Fruit fly (Drosophila melanogaster): ENCODE results near the gene CG5039.

The CG5039 gene

DNA sequence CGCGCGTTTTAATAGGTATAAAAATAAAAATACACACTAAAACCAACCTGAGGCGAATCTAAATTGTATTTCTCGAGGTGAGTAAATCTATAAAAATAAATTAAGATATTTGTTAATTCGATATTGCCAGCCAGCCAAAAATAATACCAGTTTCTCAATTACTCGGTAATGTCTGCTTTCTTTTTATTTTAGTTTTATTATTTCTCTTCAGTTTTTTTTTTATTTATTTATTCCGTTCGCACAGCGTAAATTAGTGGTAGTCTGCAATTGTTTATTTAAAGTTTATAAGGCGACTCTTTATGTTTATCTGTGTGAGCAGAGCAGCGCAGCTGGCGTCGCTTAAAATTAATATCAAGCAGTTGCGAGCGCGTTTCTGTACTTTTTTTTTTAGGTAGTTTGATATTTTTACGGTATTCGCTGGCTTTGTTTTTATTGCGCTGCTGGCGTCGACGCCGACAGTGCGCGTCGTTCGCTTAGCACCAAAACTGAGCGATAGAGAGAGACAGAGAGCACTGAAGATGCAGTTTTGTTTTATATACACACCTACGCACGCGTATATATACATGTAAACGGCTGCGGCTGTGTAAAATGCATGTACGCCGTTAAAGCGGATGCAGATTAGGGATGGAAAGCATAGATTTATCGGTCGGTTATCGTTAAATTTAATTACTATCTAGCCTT lies 30.8 kb upstream of the CG5039 start (continued):
- TF ChIP-seq ems (GFP tag; optimal IDR thresholded peaks at IDR 0.05) (no peak), maf-S (GFP tag; optimal IDR thresholded peaks at IDR 0.05) (no peak), Six4 (GFP tag; optimal IDR thresholded peaks at IDR 0.05) (no peak), ATbp (GFP tag; optimal IDR thresholded peaks at IDR 0.05) (peak; percentile 37), salm (tag; optimal IDR thresholded peaks at IDR 0.05) (no peak), amos (GFP tag; IDR thresholded peaks at IDR 0.05; ENCODE audit: partially characterized antibody) (peak; percentile 68), sna (GFP tag; IDR thresholded peaks at IDR 0.05; ENCODE audit: partially characterized antibody) (peak; percentile 77), chinmo (GFP tag; IDR thresholded peaks at IDR 0.05; ENCODE audit: partially characterized antibody) (peak; percentile 99), Opbp (GFP tag; IDR thresholded peaks at IDR 0.05; ENCODE audit: partially characterized antibody) (peak; percentile 93), en (GFP tag; optimal IDR thresholded peaks at IDR 0.05) (no peak), lola (GFP tag; optimal IDR thresholded peaks at IDR 0.05) (no peak), otp (GFP tag; IDR thresholded peaks at IDR 0.05) (peak; percentile 34; the same call in 1 of the 3 replicates), odd (GFP tag; optimal IDR thresholded peaks at IDR 0.05) (no peak), Jarid2 (GFP tag; optimal IDR thresholded peaks at IDR 0.05) (no peak), HLH4C (GFP tag; IDR thresholded peaks at IDR 0.05; ENCODE audit: partially characterized antibody) (peak; percentile 91), kni (GFP tag; optimal IDR thresholded peaks at IDR 0.05) (peak; percentile 85), CG12236 (GFP tag; optimal IDR thresholded peaks at IDR 0.05) (no peak), Trl (optimal IDR thresholded peaks at IDR 0.05) (no peak), Trl (GFP tag; optimal IDR thresholded peaks at IDR 0.05) (peak; percentile 51), CG17359 (tag; optimal IDR thresholded peaks at IDR 0.05) (peak; percentile 19), MBD-R2 (GFP tag; IDR thresholded peaks at IDR 0.05) (peak; percentile 44; the same call in 1 of the 2 replicates), az2 (GFP tag; optimal IDR thresholded peaks at IDR 0.05) (no peak), gem (tag; optimal IDR thresholded peaks at IDR 0.05) (peak; percentile 4), CG7963 (GFP tag; IDR thresholded peaks at IDR 0.05; ENCODE audit: partially characterized antibody) (peak; percentile 85), gcm (GFP tag; optimal IDR thresholded peaks at IDR 0.05) (peak; percentile 8), HLH54F (GFP tag; optimal IDR thresholded peaks at IDR 0.05) (no peak), pho (GFP tag; optimal IDR thresholded peaks at IDR 0.05) (no peak), CG10431 (GFP tag; optimal IDR thresholded peaks at IDR 0.05) (peak; percentile 28), CG34376 (GFP tag; optimal IDR thresholded peaks at IDR 0.05) (peak; percentile 2), NfI (GFP tag; optimal IDR thresholded peaks at IDR 0.05) (peak; percentile 20), Lhr (GFP tag; optimal IDR thresholded peaks at IDR 0.05) (peak; percentile 13), ERR (GFP tag; optimal IDR thresholded peaks at IDR 0.05) (no peak), Rfx (GFP tag; IDR thresholded peaks at IDR 0.05) (no peak), CG8924 (tag; optimal IDR thresholded peaks at IDR 0.05) (peak; percentile 80), cad (GFP tag; optimal IDR thresholded peaks at IDR 0.05) (peak; percentile 66), Med (GFP tag) (peak; percentile 82), CG3726 (GFP tag; IDR thresholded peaks at IDR 0.05) (no peak), YL-1 (GFP tag; optimal IDR thresholded peaks at IDR 0.05) (peak; percentile 42), row (GFP tag; IDR thresholded peaks at IDR 0.05) (peak; percentile 31; the same call in 1 of the 3 replicates), nerfin-1 (tag; optimal IDR thresholded peaks at IDR 0.05) (peak; percentile 33), unc-4 (GFP tag; IDR thresholded peaks at IDR 0.05; ENCODE audit: partially characterized antibody) (peak; percentile 25; the same call in 1 of the 2 replicates), danr (GFP tag; IDR thresholded peaks at IDR 0.05) (no peak), mld (GFP tag; IDR thresholded peaks at IDR 0.05; ENCODE audit: partially characterized antibody) (peak; percentile 89), klu (GFP tag; IDR thresholded peaks at IDR 0.05) (peak; percentile 70; the same call in 1 of the 2 replicates), CG7987 (GFP tag; optimal IDR thresholded peaks at IDR 0.05) (peak; percentile 7), HmgZ (tag; optimal IDR thresholded peaks at IDR 0.05) (peak; percentile 17), sim (GFP tag; IDR thresholded peaks at IDR 0.05) (no peak), CG2120 (GFP tag; optimal IDR thresholded peaks at IDR 0.05) (no peak), CG13775 (GFP tag; optimal IDR thresholded peaks at IDR 0.05) (no peak)

Data from whole organism, embryonic.